Worm (Caenorhabditis elegans) whole organism, L3 larva: ENCODE measurements around the gene let-805.

Experiments used
- R02D3.7 ChIP-seq: fragments of 150-350 bp; optimal IDR thresholded peaks from 2 replicates; lab custom pipeline; 2014; ENCODE audit warnings: missing biosample characterization, missing genetic modification characterization
- aly-2 ChIP-seq: fragments of 150-350 bp; optimal IDR thresholded peaks from 2 replicates; lab custom pipeline; 2014; ENCODE audit warnings: missing biosample characterization, missing genetic modification characterization
- ceh-82 ChIP-seq: fragments of 150-350 bp; optimal IDR thresholded peaks from 2 replicates; lab custom pipeline; 2014; ENCODE audit warnings: missing biosample characterization, missing genetic modification characterization
- elt-1 ChIP-seq: fragments of 150-350 bp; optimal IDR thresholded peaks from 2 replicates; lab custom pipeline; 2014; ENCODE audit warnings: missing biosample characterization, missing genetic modification characterization
- fos-1 ChIP-seq: fragments of 150-350 bp; optimal IDR thresholded peaks from 2 replicates; lab custom pipeline; 2014; ENCODE audit warnings: missing biosample characterization, missing genetic modification characterization
- nfya-1 ChIP-seq: sonication (generic microtip); optimal IDR thresholded peaks from 2 replicates; lab custom pipeline; 2017; ENCODE audit warnings: missing genetic modification characterization, mild to moderate bottlenecking, missing compliant biosample characterization, antibody characterized with exemption, moderate library complexity; ENCODE audit not compliant: insufficient read depth
- nhr-25 ChIP-seq: sonication (generic microtip); optimal IDR thresholded peaks from 2 replicates; lab custom pipeline; 2017; ENCODE audit warnings: missing biosample characterization, missing genetic modification characterization
- nhr-77 ChIP-seq: fragments of 150-350 bp; optimal IDR thresholded peaks from 2 replicates; lab custom pipeline; 2014; ENCODE audit warnings: missing biosample characterization, missing genetic modification characterization
- pha-4 ChIP-seq: fragments of 150-350 bp; optimal IDR thresholded peaks from 2 replicates; lab custom pipeline; 2014; ENCODE audit warnings: missing biosample characterization, missing genetic modification reagents, missing genetic modification characterization
- pqm-1 ChIP-seq: fragments of 150-350 bp; optimal IDR thresholded peaks from 2 replicates; lab custom pipeline; 2017; ENCODE audit warnings: missing biosample characterization, missing genetic modification characterization, inconsistent platforms
- skn-1 ChIP-seq: fragments of 150-350 bp; optimal IDR thresholded peaks from 2 replicates; lab custom pipeline; 2014; ENCODE audit warnings: missing biosample characterization, missing genetic modification characterization

DNA sequence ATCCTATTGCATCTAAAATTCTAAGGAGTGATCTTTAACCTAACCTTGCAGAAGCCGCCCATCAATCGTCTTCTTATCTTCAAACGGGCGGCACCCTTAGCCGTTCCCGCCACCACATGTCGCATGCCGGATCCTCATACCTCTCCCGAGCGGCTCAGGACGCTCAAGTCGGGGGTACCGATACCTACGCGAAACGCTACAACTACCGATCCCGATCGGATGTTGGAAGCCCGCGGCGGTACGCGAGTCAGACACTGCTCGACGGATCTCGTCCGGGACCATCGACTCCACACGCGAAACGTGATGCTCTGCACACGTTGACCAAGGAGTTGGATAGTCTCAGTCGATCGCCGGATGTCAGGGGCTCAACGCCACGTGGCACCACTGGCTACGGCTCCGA is 21.5 kb downstream of the let-805 start:
- TF ChIP-seq pha-4 (tag; lab: Kevin White, UChicago) (no peak), nhr-25 (no peak), nfya-1 (tag; lab: Kevin White, UChicago) (no peak), R02D3.7 (tag; lab: Kevin White, UChicago) (no peak), aly-2 (no peak), skn-1 (tag; lab: Kevin White, UChicago) (no peak), fos-1 (no peak), elt-1 (tag; lab: Kevin White, UChicago) (no peak), pqm-1 (tag; lab: Kevin White, UChicago) (no peak), nhr-77 (tag; lab: Kevin White, UChicago) (no peak), ceh-82 (tag; lab: Kevin White, UChicago) (no peak)
